Worm (Caenorhabditis elegans): Measurements from ENCODE around the gene gar-2.
A peak's percentile ranks its signal among the peaks of the same experiment; 100 is the strongest.

The gar-2 gene

ce11 chrIII:6309066-6309465 lies at the start of gene gar-2:
Gene gar-2, plus strand, starts transcription at chrIII:6309366.
- TF ChIP-seq dao-5 (tag; optimal IDR thresholded peaks at IDR 0.05) (no peak), him-1 (tag; optimal IDR thresholded peaks at IDR 0.05) (no peak), W03F9.2 (tag; optimal IDR thresholded peaks at IDR 0.05) (no peak)

- TF ChIP-seq W03F9.2 (tag; optimal IDR thresholded peaks at IDR 0.05), result no peak
- no peak for TF ChIP-seq dao-5 (tag; optimal IDR thresholded peaks at IDR 0.05)
- no peak for TF ChIP-seq him-1 (tag; optimal IDR thresholded peaks at IDR 0.05)
These were observed 49.1 kb upstream of the gar-2 start, which contains the start of gene srg-2 for ce11 chrIII:6260115-6260514. Gene srg-2, minus strand, starts transcription at chrIII:6260215.

- TF ChIP-seq W03F9.2 (tag; optimal IDR thresholded peaks at IDR 0.05) (no peak), dao-5 (tag; optimal IDR thresholded peaks at IDR 0.05) (no peak), him-1 (tag; optimal IDR thresholded peaks at IDR 0.05) (no peak)
These were observed 47.2 kb upstream of the gar-2 start, which contains the start of gene srg-4 for ce11 chrIII:6261985-6262384. Gene srg-4, minus strand, starts transcription at chrIII:6262085.

- no peak for TF ChIP-seq W03F9.2 (tag; optimal IDR thresholded peaks at IDR 0.05)
- no peak for TF ChIP-seq him-1 (tag; optimal IDR thresholded peaks at IDR 0.05)
- no peak for TF ChIP-seq dao-5 (tag; optimal IDR thresholded peaks at IDR 0.05)
These were observed 44.7 kb upstream of the gar-2 start, which contains the start of gene srg-5 for ce11 chrIII:6264447-6264846. Gene srg-5, minus strand, starts transcription at chrIII:6264547.

- no peak for TF ChIP-seq W03F9.2 (tag; optimal IDR thresholded peaks at IDR 0.05)
- no peak for TF ChIP-seq him-1 (tag; optimal IDR thresholded peaks at IDR 0.05)
- TF ChIP-seq dao-5 (tag; optimal IDR thresholded peaks at IDR 0.05), result no peak
These were observed 43.3 kb upstream of the gar-2 start, which contains the start of gene srg-6 for ce11 chrIII:6265911-6266310. Gene srg-6, minus strand, starts transcription at chrIII:6266011.

- no peak for TF ChIP-seq W03F9.2 (tag; optimal IDR thresholded peaks at IDR 0.05)
- no peak for TF ChIP-seq him-1 (tag; optimal IDR thresholded peaks at IDR 0.05)
- TF ChIP-seq dao-5 (tag; optimal IDR thresholded peaks at IDR 0.05), result no peak
These were observed 41.1 kb upstream of the gar-2 start, which contains the start of gene srg-7 for ce11 chrIII:6268061-6268460. Gene srg-7, minus strand, starts transcription at chrIII:6268161.

ce11 chrIII:6270277-6270676 lies 38.9 kb upstream of the gar-2 start, which contains the start of gene srg-3:
Gene srg-3, minus strand, starts transcription at chrIII:6270377.
- TF ChIP-seq W03F9.2 (tag; optimal IDR thresholded peaks at IDR 0.05), result no peak
- no peak for TF ChIP-seq him-1 (tag; optimal IDR thresholded peaks at IDR 0.05)
- TF ChIP-seq dao-5 (tag; optimal IDR thresholded peaks at IDR 0.05), result no peak

ce11 chrIII:6272868-6273267 lies 36.3 kb upstream of the gar-2 start, which contains the start of gene C18F10.2:
Gene C18F10.2, plus strand, starts transcription at chrIII:6273168.
- TF ChIP-seq dao-5 (tag; optimal IDR thresholded peaks at IDR 0.05) (no peak), W03F9.2 (tag; optimal IDR thresholded peaks at IDR 0.05) (no peak), him-1 (tag; optimal IDR thresholded peaks at IDR 0.05) (no peak)

ce11 chrIII:6278301-6278827 lies 30.8 kb upstream of the gar-2 start, which contains the start of gene C18F10.7:
Gene C18F10.7, minus strand, starts transcription at chrIII:6278351.
- TF ChIP-seq W03F9.2 (tag; optimal IDR thresholded peaks at IDR 0.05) (peak; percentile 80), dao-5 (tag; optimal IDR thresholded peaks at IDR 0.05) (no peak), him-1 (tag; optimal IDR thresholded peaks at IDR 0.05) (no peak)

- TF ChIP-seq dao-5 (tag; optimal IDR thresholded peaks at IDR 0.05), result no peak
- TF ChIP-seq him-1 (tag; optimal IDR thresholded peaks at IDR 0.05), result no peak
- TF ChIP-seq W03F9.2 (tag; optimal IDR thresholded peaks at IDR 0.05), result no peak
These were observed 29.7 kb upstream of the gar-2 start for ce11 chrIII:6279453-6279852.

- TF ChIP-seq dao-5 (tag; optimal IDR thresholded peaks at IDR 0.05) (peak; percentile 23), him-1 (tag; optimal IDR thresholded peaks at IDR 0.05) (peak; percentile 46), W03F9.2 (tag; optimal IDR thresholded peaks at IDR 0.05) (peak; percentile 69)
These were observed 29.0 kb upstream of the gar-2 start, which contains the start of gene hmg-1.2 for ce11 chrIII:6280070-6280596. Gene hmg-1.2, plus strand, starts transcription at chrIII:6280380.

- TF ChIP-seq dao-5 (tag; optimal IDR thresholded peaks at IDR 0.05) (no peak), W03F9.2 (tag; optimal IDR thresholded peaks at IDR 0.05) (no peak), him-1 (tag; optimal IDR thresholded peaks at IDR 0.05) (no peak)
These were observed 26.1 kb upstream of the gar-2 start for ce11 chrIII:6283024-6283423.

- TF ChIP-seq dao-5 (tag; optimal IDR thresholded peaks at IDR 0.05), result no peak
- no peak for TF ChIP-seq W03F9.2 (tag; optimal IDR thresholded peaks at IDR 0.05)
- TF ChIP-seq him-1 (tag; optimal IDR thresholded peaks at IDR 0.05), result no peak
These were observed 23.3 kb upstream of the gar-2 start, which contains the start of gene gadr-3 for ce11 chrIII:6285890-6286289. Gene gadr-3, minus strand, starts transcription at chrIII:6285990.

ce11 chrIII:6287195-6287594 lies 22.0 kb upstream of the gar-2 start, which contains the start of gene F47D12.6:
Gene F47D12.6, minus strand, starts transcription at chrIII:6287295.
- TF ChIP-seq dao-5 (tag; optimal IDR thresholded peaks at IDR 0.05) (no peak), him-1 (tag; optimal IDR thresholded peaks at IDR 0.05) (no peak), W03F9.2 (tag; optimal IDR thresholded peaks at IDR 0.05) (no peak)
